Worm (Caenorhabditis elegans): Measurements from ENCODE around the gene ntp-1.
A peak's percentile ranks its signal among the peaks of the same experiment; 100 is the strongest.

The ntp-1 gene

ce11 chrIV:7790151-7790691 lies 4.4 kb downstream of the ntp-1 start:
- TF ChIP-seq ets-5 (GFP tag; IDR thresholded peaks at IDR 0.05) (no peak), efl-1 (optimal IDR thresholded peaks at IDR 0.05) (no peak), efl-1 (GFP tag; optimal IDR thresholded peaks at IDR 0.05 in 1 of 2) (peak in 1 of 2 experiments; percentile 72), F16B12.6 (tag; optimal IDR thresholded peaks at IDR 0.05) (no peak)

ce11 chrIV:7789521-7789949 lies 5.1 kb downstream of the ntp-1 start, which contains the start of gene imp-3:
TSS of gene imp-3 (minus strand) at chrIV:7789613.
- TF ChIP-seq lin-14 (GFP tag; optimal IDR thresholded peaks at IDR 0.05) (peak; percentile 71), blmp-1 (tag; optimal IDR thresholded peaks at IDR 0.05) (peak; percentile 21), ceh-90 (tag; optimal IDR thresholded peaks at IDR 0.05) (no peak), fkh-4 (tag; optimal IDR thresholded peaks at IDR 0.05; ENCODE audit: borderline replicate concordance) (no peak), unc-62 (GFP tag; optimal IDR thresholded peaks at IDR 0.05) (no peak), isw-1 (GFP tag; IDR thresholded peaks at IDR 0.05) (no peak), ces-1 (GFP tag; optimal IDR thresholded peaks at IDR 0.05) (no peak), fkh-10 (GFP tag; optimal IDR thresholded peaks at IDR 0.05) (no peak), vab-15 (tag; optimal IDR thresholded peaks at IDR 0.05) (no peak), ceh-82 (tag; optimal IDR thresholded peaks at IDR 0.05) (no peak), nhr-20 (tag; optimal IDR thresholded peaks at IDR 0.05) (peak; percentile 46), nhr-47 (tag; optimal IDR thresholded peaks at IDR 0.05) (peak; percentile 66), dsc-1 (tag; optimal IDR thresholded peaks at IDR 0.05) (peak; percentile 18), nhr-77 (tag; optimal IDR thresholded peaks at IDR 0.05) (no peak), ceh-88 (GFP tag; IDR thresholded peaks at IDR 0.05) (0 out of 2 replicates have a peak, but pooled peaks have one; percentile 11), ztf-4 (tag; optimal IDR thresholded peaks at IDR 0.05) (peak; percentile 36), nhr-84 (tag; optimal IDR thresholded peaks at IDR 0.05) (no peak), efl-1 (optimal IDR thresholded peaks at IDR 0.05) (peak; percentile 26 to 42), efl-1 (GFP tag; optimal IDR thresholded peaks at IDR 0.05 in 1 of 2) (peak; percentile 21 to 95), fos-1 (tag; optimal IDR thresholded peaks at IDR 0.05) (no peak), lin-39 (tag; optimal IDR thresholded peaks at IDR 0.05) (no peak), unc-130 (tag; optimal IDR thresholded peaks at IDR 0.05) (peak; percentile 32), rnt-1 (tag; optimal IDR thresholded peaks at IDR 0.05) (peak; percentile 31), irx-1 (tag; optimal IDR thresholded peaks at IDR 0.05) (peak; percentile 18), dpl-1 (GFP tag; optimal IDR thresholded peaks at IDR 0.05) (peak in 2 of 3 experiments; percentile 31 to 41), hlh-4 (tag; optimal IDR thresholded peaks at IDR 0.05) (no peak), tlp-1 (tag; optimal IDR thresholded peaks at IDR 0.05) (no peak), lin-13 (GFP tag; optimal IDR thresholded peaks at IDR 0.05) (no peak), nhr-71 (tag; optimal IDR thresholded peaks at IDR 0.05) (peak; percentile 65), sptf-1 (tag; optimal IDR thresholded peaks at IDR 0.05) (no peak), pax-3 (tag; optimal IDR thresholded peaks at IDR 0.05) (no peak), elt-2 (tag; optimal IDR thresholded peaks at IDR 0.05) (peak; percentile 6), pag-3 (tag; optimal IDR thresholded peaks at IDR 0.05; ENCODE audit: borderline replicate concordance, insufficient read depth) (no peak), grh-1 (GFP tag; IDR thresholded peaks at IDR 0.05) (0 out of 2 replicates have a peak, but pooled peaks have one; percentile 25), lin-35 (GFP tag; optimal IDR thresholded peaks at IDR 0.05) (peak; percentile 13 to 62), nhr-12 (tag; optimal IDR thresholded peaks at IDR 0.05) (no peak), efl-3 (GFP tag; optimal IDR thresholded peaks at IDR 0.05) (no peak), nhr-85 (tag) (peak; percentile 40), mdl-1 (tag; optimal IDR thresholded peaks at IDR 0.05) (peak in 1 of 2 experiments; percentile 78), sox-4 (tag; optimal IDR thresholded peaks at IDR 0.05) (no peak), tbx-2 (tag; optimal IDR thresholded peaks at IDR 0.05) (peak; percentile 37), zag-1 (tag; optimal IDR thresholded peaks at IDR 0.05) (no peak), xbp-1 (tag; optimal IDR thresholded peaks at IDR 0.05) (peak; percentile 7), swsn-7 (tag; optimal IDR thresholded peaks at IDR 0.05) (no peak), elt-3 (tag; optimal IDR thresholded peaks at IDR 0.05) (peak in 3 of 6 experiments; percentile 12 to 56 (median 15)), nhr-90 (tag; optimal IDR thresholded peaks at IDR 0.05; ENCODE audit: poor library complexity) (peak; percentile 58), fkh-8 (tag; optimal IDR thresholded peaks at IDR 0.05) (no peak), snu-23 (GFP tag; optimal IDR thresholded peaks at IDR 0.05) (peak; percentile 57)
